Worm (Caenorhabditis elegans) whole organism, early embryonic: ENCODE results near the gene ZC250.2.

Experiments used
- B0310.2 ChIP-seq: sonication (generic microtip); optimal IDR thresholded peaks from 2 replicates; lab custom pipeline; 2016; ENCODE audit warnings: mild to moderate bottlenecking, missing genetic modification characterization, missing compliant biosample characterization
- aly-1 ChIP-seq: sonication (generic microtip); optimal IDR thresholded peaks from 2 replicates; lab custom pipeline; 2016; ENCODE audit warnings: missing genetic modification characterization, missing compliant biosample characterization
- ama-1 ChIP-seq: fragments of 150-350 bp; optimal IDR thresholded peaks from 2 replicates; lab custom pipeline; 2014
- ceh-13 ChIP-seq: fragments of 200-800 bp; sonication (Bioruptor generic); optimal IDR thresholded peaks from 2 replicates; lab custom pipeline; 2018; ENCODE audit warnings: mild to moderate bottlenecking, missing genetic modification characterization, missing compliant biosample characterization
- ets-7 ChIP-seq: sonication (generic microtip); optimal IDR thresholded peaks from 2 replicates; lab custom pipeline; 2016; ENCODE audit warnings: missing genotype, missing genetic modification characterization, missing compliant biosample characterization
- hmbx-1 ChIP-seq: sonication (generic microtip); optimal IDR thresholded peaks from 2 replicates; lab custom pipeline; 2016; ENCODE audit warnings: mild to moderate bottlenecking, missing genetic modification characterization, missing compliant biosample characterization
- hmg-4 ChIP-seq: fragments of 200-800 bp; sonication (Bioruptor generic); optimal IDR thresholded peaks from 2 replicates; lab custom pipeline; 2018; ENCODE audit warnings: mild to moderate bottlenecking, missing genetic modification characterization, missing compliant biosample characterization
- hnd-1 ChIP-seq: sonication (generic microtip); optimal IDR thresholded peaks from 2 replicates; lab custom pipeline; 2016; ENCODE audit warnings: missing genetic modification characterization, missing compliant biosample characterization
- sea-1 ChIP-seq: fragments of 200-800 bp; sonication (Bioruptor generic); conservative IDR thresholded peaks from 2 replicates; pipeline ENCODE4 v1.3.6; 2022; ENCODE audit warnings: missing genetic modification characterization, missing compliant biosample characterization
- tra-4 ChIP-seq: sonication (generic microtip); optimal IDR thresholded peaks from 2 replicates; lab custom pipeline; 2017; ENCODE audit warnings: missing genetic modification characterization, missing compliant biosample characterization

DNA sequence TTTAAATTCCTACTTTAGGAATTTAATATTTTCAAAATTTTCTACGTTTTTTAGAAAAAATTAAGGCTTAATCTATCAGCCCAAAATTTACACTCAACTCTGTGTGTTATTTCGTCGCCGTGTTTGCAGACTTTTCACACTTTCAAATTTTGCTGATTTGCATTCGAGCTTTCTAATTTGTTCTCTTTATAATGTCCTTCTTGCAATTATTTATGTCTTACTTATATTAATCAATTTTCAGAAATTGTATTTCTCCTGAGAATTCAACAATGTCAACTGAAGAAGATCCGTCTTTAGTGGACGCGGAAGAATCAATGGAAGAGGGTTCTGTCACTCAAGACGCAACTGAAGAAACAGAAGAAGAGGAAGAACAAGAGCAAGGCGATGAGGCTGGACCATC is 34.5 kb downstream of the ZC250.2 start, which contains the start of gene let-418:
- TF ChIP-seq ama-1 (lab: Kevin White, UChicago) (no peak), sea-1 (GFP tag; lab: Robert Waterston, UW) (no peak), B0310.2 (tag; lab: Kevin White, UChicago) (no peak), tra-4 (tag; lab: Kevin White, UChicago) (no peak), hmbx-1 (no peak), ets-7 (tag; lab: Kevin White, UChicago) (no peak), aly-1 (no peak), hmg-4 (GFP tag; lab: Kevin White, UChicago) (no peak), ceh-13 (GFP tag; lab: Kevin White, UChicago) (no peak), hnd-1 (tag; lab: Kevin White, UChicago) (no peak)
